Worm (Caenorhabditis elegans): Measurements from ENCODE around the gene F26C11.1.

The F26C11.1 gene

DNA sequence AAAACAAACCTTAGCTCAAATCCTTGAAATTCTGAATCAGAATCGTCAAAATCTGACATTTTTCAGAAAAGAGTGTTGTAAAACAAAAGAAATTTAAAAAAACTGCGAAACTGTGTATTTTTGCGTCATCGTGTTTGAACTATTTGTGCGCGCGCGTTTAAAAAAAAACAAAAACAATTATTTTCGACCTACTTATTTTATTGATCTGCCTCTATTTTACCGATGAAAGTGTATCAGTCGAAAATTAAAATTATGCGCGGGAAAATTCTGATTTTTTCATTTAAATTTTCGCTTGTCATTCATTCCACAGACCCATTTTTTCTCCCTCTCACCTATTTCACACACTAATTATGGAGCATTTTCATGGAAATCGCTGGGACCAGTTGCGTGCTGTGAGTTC, 44.3 kb downstream of the F26C11.1 start, which contains the start of the genes C05C10.7 and C05C10.5 (continued):
- TF ChIP-seq cebp-1 (GFP tag; IDR thresholded peaks at IDR 0.05) (no peak), cebp-1 (tag; optimal IDR thresholded peaks at IDR 0.05) (no peak), B0336.3 (GFP tag; IDR thresholded peaks at IDR 0.05) (peak; percentile 74; the same call in 1 of the 2 replicates), bed-2 (GFP tag; IDR thresholded peaks at IDR 0.05) (no peak), sptf-2 (GFP tag; optimal IDR thresholded peaks at IDR 0.05) (no peak), xnd-1 (tag; optimal IDR thresholded peaks at IDR 0.05) (peak; percentile 86)

DNA sequence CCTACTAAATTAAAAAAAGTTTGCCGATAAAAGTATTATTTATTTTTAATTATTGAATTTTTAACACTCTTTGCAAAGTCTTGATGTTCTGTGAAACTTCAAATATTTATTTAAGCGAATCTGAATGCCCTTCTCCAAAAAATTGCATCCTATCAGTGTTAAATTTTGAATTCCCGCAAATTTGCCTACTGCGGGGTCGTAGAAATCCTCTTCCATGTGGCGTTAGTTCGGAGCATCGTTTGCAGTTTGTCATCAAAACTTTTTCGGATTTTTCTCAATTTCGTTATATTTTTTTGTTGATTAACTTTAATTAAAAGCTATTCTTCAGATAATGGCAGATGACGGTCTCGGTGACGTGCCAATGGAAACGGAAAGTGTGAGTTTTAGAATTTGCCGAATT, 45.9 kb downstream of the F26C11.1 start, which contains the start of gene ufd-3:
Gene ufd-3 (plus strand): TSS at position 324 of the 400 bp plus-strand sequence.
- no peak for TF ChIP-seq unc-62 (GFP tag; optimal IDR thresholded peaks at IDR 0.05)
- no peak for TF ChIP-seq nfya-1 (tag; optimal IDR thresholded peaks at IDR 0.05; ENCODE audit: borderline replicate concordance, insufficient read depth)
- no peak for TF ChIP-seq hlh-26 (GFP tag; conservative IDR thresholded peaks at IDR 0.05)
- TF ChIP-seq B0336.3 (GFP tag; IDR thresholded peaks at IDR 0.05) = peak; percentile 86
- TF ChIP-seq dpff-1 (tag; optimal IDR thresholded peaks at IDR 0.05) = no peak
- no peak for TF ChIP-seq chd-7 (tag; optimal IDR thresholded peaks at IDR 0.05)
- peak; percentile 33 for TF ChIP-seq nhr-80 (tag; optimal IDR thresholded peaks at IDR 0.05)
- no peak for TF ChIP-seq Y56A3A.18 (GFP tag; IDR thresholded peaks at IDR 0.05)
- TF ChIP-seq attf-3 (GFP tag; conservative IDR thresholded peaks at IDR 0.05) = peak; percentile 92
- TF ChIP-seq F52B5.7 (tag; optimal IDR thresholded peaks at IDR 0.05) = no peak
- TF ChIP-seq xnd-1 (tag; optimal IDR thresholded peaks at IDR 0.05) = peak; percentile 53
- peak; percentile 29 for TF ChIP-seq snpc-1.3 (tag; optimal IDR thresholded peaks at IDR 0.05; ENCODE audit: insufficient read depth)
- peak; percentile 46 for TF ChIP-seq him-1 (tag; optimal IDR thresholded peaks at IDR 0.05)
- 0 out of 2 replicates have a peak, but pooled peaks have one; percentile 45 for TF ChIP-seq nfya-2 (GFP tag; IDR thresholded peaks at IDR 0.05)
- no peak for TF ChIP-seq nhr-120 (GFP tag; IDR thresholded peaks at IDR 0.05)
- TF ChIP-seq rcor-1 (GFP tag; IDR thresholded peaks at IDR 0.05) = peak; percentile 64; the same call in 1 of the 2 replicates
- TF ChIP-seq ama-1 (optimal IDR thresholded peaks at IDR 0.05) = no peak
- TF ChIP-seq ama-1 (GFP tag; optimal IDR thresholded peaks at IDR 0.05) = no peak
- no peak for TF ChIP-seq F55B11.4 (tag; optimal IDR thresholded peaks at IDR 0.05; ENCODE audit: borderline replicate concordance, insufficient read depth)
- TF ChIP-seq ZK185.1 (tag; optimal IDR thresholded peaks at IDR 0.05; ENCODE audit: poor library complexity, severe bottlenecking) = peak; percentile 93
- no peak for TF ChIP-seq zfh-2 (GFP tag; conservative IDR thresholded peaks at IDR 0.05)
- TF ChIP-seq sptf-2 (GFP tag; optimal IDR thresholded peaks at IDR 0.05) = no peak
- TF ChIP-seq F57A8.1 (GFP tag; optimal IDR thresholded peaks at IDR 0.05) = no peak
- TF ChIP-seq ceh-40 (GFP tag; IDR thresholded peaks at IDR 0.05) = no peak
- peak; percentile 58 for TF ChIP-seq snpc-3.4 (tag; optimal IDR thresholded peaks at IDR 0.05)
- TF ChIP-seq F33H1.4 (GFP tag; IDR thresholded peaks at IDR 0.05) = peak; percentile 43; the same call in 1 of the 2 replicates
- no peak for TF ChIP-seq T07F8.4 (tag; optimal IDR thresholded peaks at IDR 0.05)
- peak; percentile 45 for TF ChIP-seq tlf-1 (GFP tag; optimal IDR thresholded peaks at IDR 0.05)
- TF ChIP-seq sea-2 (GFP tag; IDR thresholded peaks at IDR 0.05) = no peak
- TF ChIP-seq F23B12.7 (tag; optimal IDR thresholded peaks at IDR 0.05; ENCODE audit: insufficient read depth) = peak; percentile 64
- TF ChIP-seq F57C9.4 (tag; optimal IDR thresholded peaks at IDR 0.05) = peak; percentile 55
- TF ChIP-seq let-526 (GFP tag; IDR thresholded peaks at IDR 0.05) = no peak; the same call in 1 of the 2 replicates
- TF ChIP-seq repo-1 (tag; optimal IDR thresholded peaks at IDR 0.05) = peak; percentile 1
- peak; percentile 90 for TF ChIP-seq ceh-27 (GFP tag; optimal IDR thresholded peaks at IDR 0.05)
- TF ChIP-seq dox-1 (GFP tag; IDR thresholded peaks at IDR 0.05) = peak; percentile 72
- TF ChIP-seq tbp1 (GFP tag; optimal IDR thresholded peaks at IDR 0.05) = peak; percentile 42
- TF ChIP-seq nhr-27 (tag; optimal IDR thresholded peaks at IDR 0.05) = peak; percentile 27
- peak; percentile 75 for TF ChIP-seq madf-6 (GFP tag; IDR thresholded peaks at IDR 0.05)
- TF ChIP-seq lin-26 (GFP tag; IDR thresholded peaks at IDR 0.05) = no peak
- TF ChIP-seq B0261.1 (tag; optimal IDR thresholded peaks at IDR 0.05) = no peak
- no peak for TF ChIP-seq sdz-38 (tag; optimal IDR thresholded peaks at IDR 0.05)
- no peak for TF ChIP-seq zim-3 (tag; optimal IDR thresholded peaks at IDR 0.05)
- TF ChIP-seq Y67H2A.10 (GFP tag; conservative IDR thresholded peaks at IDR 0.05) = peak; percentile 45; the same call in 1 of the 2 replicates
- peak; percentile 65; the same call in 1 of the 2 replicates for TF ChIP-seq ztf-25 (GFP tag; IDR thresholded peaks at IDR 0.05)
